Fruit fly (Drosophila melanogaster) whole organism, prepupa: ENCODE data around the gene ens.

Source experiments
- Blimp-1 ChIP-seq: fragments of 200-800 bp; sonication (Bioruptor generic); optimal IDR thresholded peaks from 3 replicates; lab custom pipeline; 2017; ENCODE audit warnings: missing biosample characterization, missing genetic modification characterization, mild to moderate bottlenecking, moderate library complexity, missing genetic modification reagents
- CG10631 ChIP-seq: fragments of 200-800 bp; sonication (Bioruptor generic); optimal IDR thresholded peaks from 2 replicates; lab custom pipeline; 2016; ENCODE audit warnings: missing biosample characterization, missing genetic modification characterization
- CG11902 ChIP-seq: fragments of 200-800 bp; sonication (Bioruptor generic); optimal IDR thresholded peaks from 3 replicates; lab custom pipeline; 2016; ENCODE audit warnings: missing biosample characterization, missing genetic modification characterization
- CG15336 ChIP-seq: fragments of 200-800 bp; sonication (Bioruptor generic); IDR thresholded peaks from 2 replicates; pipeline ENCODE4 v1.3.6; 2022; ENCODE audit warnings: missing biosample characterization, missing genetic modification characterization
- CG3032 ChIP-seq: fragments of 200-800 bp; optimal IDR thresholded peaks from 2 replicates; lab custom pipeline; 2019; ENCODE audit warnings: missing biosample characterization, mild to moderate bottlenecking, missing genetic modification characterization, moderate library complexity
- CG31627 ChIP-seq: fragments of 200-800 bp; sonication (Bioruptor generic); optimal IDR thresholded peaks from 3 replicates; lab custom pipeline; 2016; ENCODE audit warnings: missing biosample characterization, missing genetic modification characterization
- CG32006 ChIP-seq: fragments of 200-800 bp; sonication (Bioruptor generic); optimal IDR thresholded peaks from 3 replicates; lab custom pipeline; 2017; ENCODE audit warnings: missing biosample characterization, mild to moderate bottlenecking, missing genetic modification characterization
- CG34406 ChIP-seq: fragments of 200-800 bp; sonication (Bioruptor generic); optimal IDR thresholded peaks from 3 replicates; lab custom pipeline; 2016; ENCODE audit warnings: missing biosample characterization, missing genetic modification characterization
- CG4318 ChIP-seq: fragments of 200-800 bp; sonication (Bioruptor generic); optimal IDR thresholded peaks from 3 replicates; lab custom pipeline; 2017; ENCODE audit warnings: missing biosample characterization, mild to moderate bottlenecking, missing genetic modification characterization
- CG6854 ChIP-seq: fragments of 200-800 bp; sonication (Bioruptor generic); optimal IDR thresholded peaks from 2 replicates; lab custom pipeline; 2017; ENCODE audit warnings: missing biosample characterization, mild to moderate bottlenecking, missing genetic modification characterization
- CG7368 ChIP-seq: fragments of 200-800 bp; sonication (Bioruptor generic); optimal IDR thresholded peaks from 3 replicates; lab custom pipeline; 2016; ENCODE audit warnings: missing biosample characterization, missing genetic modification characterization
- CG8119 ChIP-seq: fragments of 200-800 bp; sonication (Bioruptor generic); IDR thresholded peaks from 3 replicates; pipeline ENCODE4 v1.3.6; 2022; ENCODE audit warnings: missing biosample characterization, missing genetic modification characterization
- CG9139 ChIP-seq: fragments of 200-800 bp; sonication (Bioruptor generic); optimal IDR thresholded peaks from 3 replicates; lab custom pipeline; 2017; ENCODE audit warnings: missing biosample characterization, mild to moderate bottlenecking, missing genetic modification characterization
- Eip75B ChIP-seq: fragments of 200-800 bp; sonication (Bioruptor generic); optimal IDR thresholded peaks from 3 replicates; lab custom pipeline; 2016; ENCODE audit warnings: missing biosample characterization, missing genetic modification characterization
- Eip93F ChIP-seq: fragments of 200-800 bp; sonication (Bioruptor generic); optimal IDR thresholded peaks from 2 replicates; lab custom pipeline; 2016; ENCODE audit warnings: missing biosample characterization, mild to moderate bottlenecking, missing genetic modification characterization
- Ets96B ChIP-seq: fragments of 200-800 bp; optimal IDR thresholded peaks from 2 replicates; lab custom pipeline; 2019; ENCODE audit warnings: missing biosample characterization, mild to moderate bottlenecking, missing genetic modification characterization, moderate library complexity
- Gug ChIP-seq: fragments of 200-800 bp; sonication (Bioruptor generic); IDR thresholded peaks from 2 replicates; pipeline ENCODE4 v1.3.6; 2022; ENCODE audit warnings: missing biosample characterization, missing genetic modification characterization
- Hr39 ChIP-seq: fragments of 200-800 bp; sonication (Bioruptor generic); optimal IDR thresholded peaks from 2 replicates; lab custom pipeline; 2016; ENCODE audit warnings: missing biosample characterization, missing genetic modification characterization
- Hr4 ChIP-seq: fragments of 200-800 bp; sonication (Bioruptor generic); optimal IDR thresholded peaks from 3 replicates; lab custom pipeline; 2016; ENCODE audit warnings: missing biosample characterization, missing genetic modification characterization
- Met ChIP-seq: fragments of 200-800 bp; sonication (Bioruptor generic); optimal IDR thresholded peaks from 3 replicates; lab custom pipeline; 2016; ENCODE audit warnings: missing biosample characterization, missing genetic modification characterization
- OdsH ChIP-seq: fragments of 200-800 bp; sonication (Bioruptor generic); optimal IDR thresholded peaks from 3 replicates; lab custom pipeline; 2016; ENCODE audit warnings: missing biosample characterization, missing genetic modification characterization
- Sox102F ChIP-seq: fragments of 200-800 bp; sonication (Bioruptor generic); optimal IDR thresholded peaks from 2 replicates; lab custom pipeline; 2016; ENCODE audit warnings: missing biosample characterization, mild to moderate bottlenecking, missing genetic modification characterization
- Sox14 ChIP-seq: fragments of 200-800 bp; sonication (Bioruptor generic); optimal IDR thresholded peaks from 3 replicates; lab custom pipeline; 2016; ENCODE audit warnings: missing biosample characterization, missing genetic modification characterization
- Sox15 ChIP-seq: fragments of 200-800 bp; sonication (Bioruptor generic); optimal IDR thresholded peaks from 3 replicates; lab custom pipeline; 2016; ENCODE audit warnings: missing biosample characterization, missing genetic modification characterization
- achi ChIP-seq: fragments of 200-800 bp; sonication (Bioruptor generic); optimal IDR thresholded peaks from 3 replicates; lab custom pipeline; 2016; ENCODE audit warnings: missing biosample characterization, missing genetic modification characterization
- acj6 ChIP-seq: fragments of 200-800 bp; sonication (Bioruptor generic); optimal IDR thresholded peaks from 3 replicates; lab custom pipeline; 2016; ENCODE audit warnings: missing biosample characterization, missing genetic modification characterization
- dac ChIP-seq: fragments of 200-800 bp; sonication (Bioruptor generic); optimal IDR thresholded peaks from 2 replicates; lab custom pipeline; 2017; ENCODE audit warnings: missing biosample characterization, mild to moderate bottlenecking, missing genetic modification characterization
- eg ChIP-seq: fragments of 200-800 bp; sonication (Bioruptor generic); IDR thresholded peaks from 3 replicates; pipeline ENCODE4 v1.3.6; 2022; ENCODE audit warnings: missing biosample characterization, missing genetic modification characterization
- esn ChIP-seq: fragments of 200-800 bp; sonication (Bioruptor generic); optimal IDR thresholded peaks from 2 replicates; lab custom pipeline; 2016; ENCODE audit warnings: missing biosample characterization, mild to moderate bottlenecking, missing genetic modification characterization, moderate library complexity
- fd59A ChIP-seq: fragments of 200-800 bp; sonication (Bioruptor generic); optimal IDR thresholded peaks from 2 replicates; lab custom pipeline; 2017; ENCODE audit warnings: missing biosample characterization, mild to moderate bottlenecking, missing genetic modification characterization, missing genetic modification reagents
- fd85E ChIP-seq: fragments of 200-800 bp; sonication (Bioruptor generic); optimal IDR thresholded peaks from 3 replicates; lab custom pipeline; 2016; ENCODE audit warnings: missing biosample characterization, missing genetic modification characterization
- fkh ChIP-seq: fragments of 200-800 bp; sonication (Bioruptor generic); optimal IDR thresholded peaks from 3 replicates; lab custom pipeline; 2017; ENCODE audit warnings: missing biosample characterization, mild to moderate bottlenecking, missing genetic modification characterization, moderate library complexity
- lz ChIP-seq: fragments of 200-800 bp; sonication (Bioruptor generic); optimal IDR thresholded peaks from 3 replicates; lab custom pipeline; 2016; ENCODE audit warnings: missing biosample characterization, missing genetic modification characterization
- salr ChIP-seq, 2 experiments: fragments of 200-800 bp; sonication (Bioruptor generic); optimal IDR thresholded peaks; 3 replicates each; lab custom pipeline; 2016 to 2018; ENCODE audit warnings: missing biosample characterization in 2 of 2, missing genetic modification characterization in 2 of 2, mild to moderate bottlenecking in 1 of 2
- spab ChIP-seq: fragments of 200-800 bp; sonication (Bioruptor generic); optimal IDR thresholded peaks from 2 replicates; lab custom pipeline; 2017; ENCODE audit warnings: missing biosample characterization, mild to moderate bottlenecking, missing genetic modification characterization, missing genetic modification reagents
- svp ChIP-seq: fragments of 200-800 bp; sonication (Bioruptor generic); peaks from one replicate; lab custom pipeline; 2016; ENCODE audit warnings: missing biosample characterization, missing genetic modification characterization
- topi ChIP-seq: fragments of 200-800 bp; sonication (Bioruptor generic); optimal IDR thresholded peaks from 3 replicates; lab custom pipeline; 2016; ENCODE audit warnings: missing biosample characterization, missing genetic modification characterization

ens gene

dm6 chr3L:4148406-4148975, 14.1 kb upstream of the ens start, which contains the start of gene CG1299 (continued):
- TF ChIP-seq Hr4 (GFP tag; lab: Kevin White, UChicago) (no peak), esn (GFP tag; lab: Kevin White, UChicago) (no peak), Sox102F (GFP tag; lab: Kevin White, UChicago) (no peak), fd85E (no peak), dac (no peak), Eip75B (GFP tag; lab: Kevin White, UChicago) (peak; percentile 18), CG3032 (no peak), CG10631 (GFP tag; lab: Kevin White, UChicago) (no peak)

DNA sequence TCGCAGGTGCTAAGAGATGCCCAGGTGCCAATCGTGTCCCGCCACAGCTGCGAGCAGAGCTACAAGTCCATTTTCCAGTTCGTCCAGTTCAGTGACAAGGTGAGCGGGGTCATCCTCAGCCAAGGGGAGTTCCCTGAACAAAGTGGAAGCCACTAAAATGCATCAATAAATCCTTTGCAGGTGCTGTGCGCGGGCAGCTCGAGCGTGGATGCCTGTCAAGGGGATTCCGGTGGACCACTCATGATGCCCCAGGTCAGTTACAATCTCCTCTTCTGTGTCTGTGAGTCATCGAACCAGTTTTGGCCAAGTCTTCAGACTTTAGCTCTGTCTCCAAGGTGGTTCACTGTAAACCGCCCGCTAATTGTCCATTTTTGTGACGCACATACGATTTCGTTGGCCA, 10.9 kb upstream of the ens start:
- TF ChIP-seq eg (no peak), Hr39 (GFP tag; lab: Kevin White, UChicago) (no peak), Blimp-1 (no peak), spab (GFP tag; lab: Kevin White, UChicago) (no peak), topi (no peak), Sox14 (GFP tag; lab: Kevin White, UChicago) (no peak), CG6854 (GFP tag; lab: Kevin White, UChicago) (no peak), CG7368 (GFP tag; lab: Kevin White, UChicago) (no peak), Gug (GFP tag; lab: Robert Waterston, UW) (no peak), Eip93F (GFP tag; lab: Kevin White, UChicago) (no peak), OdsH (GFP tag; lab: Kevin White, UChicago) (no peak), CG32006 (no peak), CG34406 (GFP tag; lab: Kevin White, UChicago) (no peak), CG9139 (GFP tag; lab: Kevin White, UChicago) (no peak), achi (GFP tag; lab: Kevin White, UChicago) (no peak), CG11902 (GFP tag; lab: Kevin White, UChicago) (no peak), Sox15 (no peak), Ets96B (tag; lab: Kevin White, UChicago) (no peak)
- TF ChIP-seq, all 60 proteins: peak for 0

dm6 chr3L:4142064-4142463, 7.7 kb upstream of the ens start, which contains the start of gene CG32260:
Gene CG32260 (plus strand): TSS chr3L:4142364.
- TF ChIP-seq Hr39 (GFP tag; lab: Kevin White, UChicago) (no peak), CG4318 (no peak), acj6 (GFP tag; lab: Kevin White, UChicago) (no peak), Ets96B (tag; lab: Kevin White, UChicago) (no peak), salr (GFP tag; optimal IDR thresholded peaks at IDR 0.05; lab: Kevin White, UChicago) (no peak)
- TF ChIP-seq, all 60 proteins: peak for 0

dm6 chr3L:4141167-4141566, 6.8 kb upstream of the ens start, which contains the start of gene Akh:
Gene Akh (plus strand): TSS chr3L:4141467.
- no peak for TF ChIP-seq CG15336 (GFP tag; lab: Robert Waterston, UW)
- TF ChIP-seq svp (GFP tag; lab: Kevin White, UChicago), result peak; percentile 20
- TF ChIP-seq Sox15, result no peak
- no peak for TF ChIP-seq Met (GFP tag; lab: Kevin White, UChicago)
- TF ChIP-seq CG31627 (GFP tag; lab: Kevin White, UChicago), result no peak

- TF ChIP-seq CG15336 (GFP tag; lab: Robert Waterston, UW), result peak; percentile 14; the same call in 1 of the 2 replicates
- peak; percentile 29 for TF ChIP-seq CG3032
- peak; percentile 57 for TF ChIP-seq esn (GFP tag; lab: Kevin White, UChicago)
- TF ChIP-seq fkh (GFP tag; lab: Kevin White, UChicago), result peak; percentile 87
- peak; percentile 20 for TF ChIP-seq lz
- TF ChIP-seq Gug (GFP tag; lab: Robert Waterston, UW), result no peak
- TF ChIP-seq Sox14 (GFP tag; lab: Kevin White, UChicago), result peak; percentile 75
- peak; percentile 94 for TF ChIP-seq svp (GFP tag; lab: Kevin White, UChicago)
- TF ChIP-seq fd59A, result no peak
- peak; percentile 22; the same call in 1 of the 3 replicates for TF ChIP-seq CG8119 (GFP tag; lab: Robert Waterston, UW)
Measured at dm6 chr3L:4138804-4139521, 4.6 kb upstream of the ens start, which contains the start of the genes Rop and Ras64B. Gene Rop (minus strand): TSS chr3L:4138996. Gene Ras64B (plus strand): TSS chr3L:4139076.
